Worm (Caenorhabditis elegans) whole organism, L2 larva: ENCODE results near the gene F25E2.2.

Experiments
- C34F6.9 ChIP-seq: fragments of 150-350 bp; optimal IDR thresholded peaks from 2 replicates; lab custom pipeline; 2014; ENCODE audit warnings: missing biosample characterization, missing genetic modification characterization
- R02D3.7 ChIP-seq: fragments of 150-350 bp; optimal IDR thresholded peaks from 2 replicates; lab custom pipeline; 2014; ENCODE audit warnings: missing biosample characterization, missing genetic modification characterization
- ZK546.5 ChIP-seq: sonication (generic microtip); optimal IDR thresholded peaks from 2 replicates; lab custom pipeline; 2017; ENCODE audit warnings: missing biosample characterization, missing genetic modification characterization
- ama-1 ChIP-seq: fragments of 150-350 bp; optimal IDR thresholded peaks from 2 replicates; lab custom pipeline; 2018; ENCODE audit warnings: inconsistent platforms
- blmp-1 ChIP-seq: sonication (generic microtip); optimal IDR thresholded peaks from 2 replicates; lab custom pipeline; 2017; ENCODE audit warnings: missing genetic modification characterization, mild to moderate bottlenecking, missing compliant biosample characterization, antibody characterized with exemption, moderate library complexity; ENCODE audit not compliant: insufficient read depth
- ceh-16 ChIP-seq: fragments of 150-350 bp; optimal IDR thresholded peaks from 2 replicates; lab custom pipeline; 2014; ENCODE audit warnings: missing biosample characterization, missing genetic modification characterization
- ceh-82 ChIP-seq: fragments of 150-350 bp; optimal IDR thresholded peaks from 2 replicates; lab custom pipeline; 2014; ENCODE audit warnings: missing biosample characterization, missing genetic modification characterization
- crh-2 ChIP-seq: sonication (generic microtip); optimal IDR thresholded peaks from 2 replicates; lab custom pipeline; 2017; ENCODE audit warnings: missing biosample characterization, missing genetic modification characterization
- dmd-4 ChIP-seq: sonication (generic microtip); optimal IDR thresholded peaks from 2 replicates; lab custom pipeline; 2017; ENCODE audit warnings: missing biosample characterization, missing genetic modification characterization
- elt-1 ChIP-seq: fragments of 150-350 bp; optimal IDR thresholded peaks from 2 replicates; lab custom pipeline; 2014; ENCODE audit warnings: missing biosample characterization, missing genetic modification characterization
- elt-3 ChIP-seq: sonication (generic microtip); optimal IDR thresholded peaks from 2 replicates; lab custom pipeline; 2017; ENCODE audit warnings: missing biosample characterization, missing genetic modification characterization
- gmeb-1 ChIP-seq: fragments of 150-350 bp; optimal IDR thresholded peaks from 2 replicates; lab custom pipeline; 2014; ENCODE audit warnings: missing biosample characterization, missing genetic modification characterization
- lin-11 ChIP-seq: fragments of 150-350 bp; sonication (generic microtip); optimal IDR thresholded peaks from 2 replicates; lab custom pipeline; 2014; ENCODE audit warnings: missing biosample characterization, missing genetic modification characterization, inconsistent platforms, mixed read lengths
- lin-13 ChIP-seq: fragments of 150-350 bp; optimal IDR thresholded peaks from 2 replicates; lab custom pipeline; 2014; ENCODE audit warnings: missing biosample characterization, missing genetic modification reagents, missing genetic modification characterization
- lin-39 ChIP-seq: fragments of 150-350 bp; optimal IDR thresholded peaks from 2 replicates; lab custom pipeline; 2014; ENCODE audit warnings: missing biosample characterization, missing genetic modification reagents, missing genetic modification characterization
- lsy-2 ChIP-seq, 2 experiments: fragments of 150-350 bp in 1 of 2; sonication (generic microtip) in 1 of 2; optimal IDR thresholded peaks; 2 replicates each; lab custom pipeline; 2014 to 2017; ENCODE audit warnings: missing biosample characterization in 2 of 2, missing genetic modification characterization in 2 of 2
- mab-5 ChIP-seq: fragments of 150-350 bp; optimal IDR thresholded peaks from 2 replicates; lab custom pipeline; 2014; ENCODE audit warnings: missing biosample characterization, missing genetic modification characterization
- mbf-1 ChIP-seq: sonication (generic microtip); optimal IDR thresholded peaks from 2 replicates; lab custom pipeline; 2017; ENCODE audit warnings: missing biosample characterization, missing genetic modification characterization
- mdl-1 ChIP-seq, 2 experiments: fragments of 150-350 bp in 1 of 2; sonication (generic microtip) in 1 of 2; optimal IDR thresholded peaks; 2 replicates each; lab custom pipeline; 2017; ENCODE audit warnings: missing biosample characterization in 2 of 2, missing genetic modification characterization in 2 of 2
- nhr-10 ChIP-seq: sonication (generic microtip); optimal IDR thresholded peaks from 2 replicates; lab custom pipeline; 2017; ENCODE audit warnings: missing biosample characterization, missing genetic modification characterization
- nhr-11 ChIP-seq: fragments of 150-350 bp; optimal IDR thresholded peaks from 2 replicates; lab custom pipeline; 2014; ENCODE audit warnings: missing biosample characterization, missing genetic modification characterization
- nhr-12 ChIP-seq: fragments of 150-350 bp; optimal IDR thresholded peaks from 2 replicates; lab custom pipeline; 2014; ENCODE audit warnings: missing biosample characterization, missing genetic modification characterization
- nhr-129 ChIP-seq: fragments of 150-350 bp; optimal IDR thresholded peaks from 2 replicates; lab custom pipeline; 2014; ENCODE audit warnings: missing biosample characterization, missing genetic modification characterization
- nhr-21 ChIP-seq: fragments of 150-350 bp; optimal IDR thresholded peaks from 2 replicates; lab custom pipeline; 2014; ENCODE audit warnings: missing biosample characterization, missing genetic modification characterization
- nhr-23 ChIP-seq: fragments of 150-350 bp; optimal IDR thresholded peaks from 2 replicates; lab custom pipeline; 2014; ENCODE audit warnings: missing biosample characterization, missing genetic modification reagents, missing genetic modification characterization
- nhr-237 ChIP-seq: fragments of 150-350 bp; optimal IDR thresholded peaks from 2 replicates; lab custom pipeline; 2014; ENCODE audit warnings: missing biosample characterization, missing genetic modification characterization
- nhr-6 ChIP-seq: fragments of 150-350 bp; optimal IDR thresholded peaks from 2 replicates; lab custom pipeline; 2014; ENCODE audit warnings: missing biosample characterization, missing genetic modification characterization
- nhr-77 ChIP-seq: fragments of 150-350 bp; optimal IDR thresholded peaks from 2 replicates; lab custom pipeline; 2014; ENCODE audit warnings: missing biosample characterization, missing genetic modification characterization
- peb-1 ChIP-seq: fragments of 150-350 bp; optimal IDR thresholded peaks from 2 replicates; lab custom pipeline; 2014; ENCODE audit warnings: missing biosample characterization, missing genetic modification characterization
- skn-1 ChIP-seq: sonication (generic microtip); optimal IDR thresholded peaks from 2 replicates; lab custom pipeline; 2017; ENCODE audit warnings: missing biosample characterization, missing genetic modification characterization
- sma-3 ChIP-seq: sonication (generic microtip); optimal IDR thresholded peaks from 2 replicates; lab custom pipeline; 2016; ENCODE audit warnings: missing genetic modification reagents, missing genetic modification characterization, missing compliant biosample characterization
- sma-9 ChIP-seq, 2 experiments: fragments of 150-350 bp in 1 of 2; sonication (generic microtip) in 1 of 2; optimal IDR thresholded peaks; 2 replicates each; lab custom pipeline; 2014 to 2016; ENCODE audit warnings: missing genetic modification characterization in 2 of 2, mild to moderate bottlenecking in 1 of 2, missing biosample characterization in 1 of 2, missing compliant biosample characterization in 1 of 2, missing genetic modification reagents in 1 of 2, moderate library complexity in 1 of 2
- unc-39 ChIP-seq: fragments of 150-350 bp; optimal IDR thresholded peaks from 2 replicates; lab custom pipeline; 2014; ENCODE audit warnings: missing biosample characterization, missing genetic modification characterization
- unc-55 ChIP-seq: fragments of 150-350 bp; sonication (generic microtip); optimal IDR thresholded peaks from 3 replicates; lab custom pipeline; 2014; ENCODE audit warnings: missing biosample characterization, missing genetic modification reagents, missing genetic modification characterization
- unc-62 ChIP-seq: fragments of 150-350 bp; optimal IDR thresholded peaks from 2 replicates; lab custom pipeline; 2014; ENCODE audit warnings: missing biosample characterization, missing genetic modification reagents, missing genetic modification characterization
- zag-1 ChIP-seq: fragments of 150-350 bp; optimal IDR thresholded peaks from 2 replicates; lab custom pipeline; 2014; ENCODE audit warnings: missing biosample characterization, missing genetic modification characterization
- ztf-1 ChIP-seq: fragments of 200-800 bp; sonication (Bioruptor generic); conservative IDR thresholded peaks from 2 replicates; pipeline ENCODE4 v1.3.6; 2022; ENCODE audit warnings: missing genetic modification characterization, missing compliant biosample characterization
- ztf-11 ChIP-seq: sonication (generic microtip); optimal IDR thresholded peaks from 2 replicates; lab custom pipeline; 2017; ENCODE audit warnings: missing biosample characterization, missing genetic modification characterization
- ztf-4 ChIP-seq: fragments of 150-350 bp; optimal IDR thresholded peaks from 2 replicates; lab custom pipeline; 2014; ENCODE audit warnings: missing biosample characterization, missing genetic modification characterization

Gene F25E2.2

DNA sequence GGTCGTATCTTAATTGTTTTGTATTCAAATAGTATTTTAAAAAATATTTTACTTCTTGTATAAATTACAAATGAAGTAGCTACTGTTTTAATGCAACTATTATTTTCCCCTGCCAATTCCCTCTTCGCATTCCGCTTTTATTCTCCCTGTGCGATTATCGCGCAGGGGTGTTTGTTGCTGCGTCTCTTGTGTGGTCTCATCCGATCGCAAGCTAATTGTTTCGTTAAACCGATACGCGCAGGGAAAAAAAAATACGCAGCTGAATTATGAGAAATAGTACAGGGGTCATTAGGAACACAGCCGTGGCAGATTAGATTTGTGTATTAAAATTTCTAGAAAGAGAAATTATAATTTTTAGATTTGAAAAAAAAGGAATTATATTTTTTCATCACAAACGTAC, 4.1 kb downstream of the F25E2.2 start (continued):
- TF ChIP-seq lin-39: peak; percentile 89
- TF ChIP-seq nhr-12 (tag; lab: Kevin White, UChicago): peak; percentile 63

- TF ChIP-seq lsy-2 (tag; optimal IDR thresholded peaks at IDR 0.05; lab: Kevin White, UChicago) (no peak), C34F6.9 (tag; lab: Kevin White, UChicago) (no peak), nhr-10 (no peak), nhr-23 (tag; lab: Kevin White, UChicago) (no peak), ceh-82 (tag; lab: Kevin White, UChicago) (no peak), nhr-11 (no peak), ama-1 (lab: Kevin White, UChicago) (no peak)
Observed at ce11 chrX:802478-802877, 8.1 kb downstream of the F25E2.2 start, which contains the start of gene gtr-1. TSS of gene gtr-1 (plus strand) at chrX:802778.

DNA sequence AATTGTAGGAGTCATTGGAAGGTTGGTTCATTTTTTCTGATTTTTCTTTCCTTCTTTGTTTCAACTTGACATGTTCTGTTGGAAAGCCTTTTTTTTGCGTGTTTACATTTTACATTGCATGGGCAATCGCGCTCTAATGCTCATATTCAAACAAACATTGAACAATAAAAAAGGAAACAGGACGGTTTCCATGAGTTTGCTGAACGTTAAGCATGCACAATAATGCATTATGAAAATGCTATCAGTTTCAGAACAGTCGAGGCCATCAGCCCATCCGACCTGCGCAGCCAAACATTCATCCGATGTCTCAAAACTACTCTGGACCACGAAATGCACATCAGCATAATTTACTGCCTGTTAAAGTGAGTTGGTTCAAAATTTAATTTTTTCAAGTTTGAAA, 20.0 kb downstream of the F25E2.2 start:
- TF ChIP-seq mdl-1 (tag; optimal IDR thresholded peaks at IDR 0.05; lab: Kevin White, UChicago) (no peak), mbf-1 (tag; lab: Kevin White, UChicago) (no peak), nhr-10 (no peak), ama-1 (lab: Kevin White, UChicago) (no peak), gmeb-1 (no peak), C34F6.9 (tag; lab: Kevin White, UChicago) (no peak), nhr-237 (tag; lab: Kevin White, UChicago) (no peak), mab-5 (tag; lab: Kevin White, UChicago) (no peak), nhr-23 (tag; lab: Kevin White, UChicago) (no peak), ztf-1 (GFP tag; lab: Robert Waterston, UW) (no peak), ZK546.5 (no peak), ceh-82 (tag; lab: Kevin White, UChicago) (no peak), unc-55 (GFP tag; lab: Kevin White, UChicago) (no peak), skn-1 (tag; lab: Kevin White, UChicago) (no peak), lsy-2 (tag; optimal IDR thresholded peaks at IDR 0.05; lab: Kevin White, UChicago) (no peak), nhr-12 (tag; lab: Kevin White, UChicago) (no peak), nhr-21 (tag; lab: Kevin White, UChicago) (no peak), ceh-16 (no peak), dmd-4 (tag; lab: Kevin White, UChicago) (no peak)

DNA sequence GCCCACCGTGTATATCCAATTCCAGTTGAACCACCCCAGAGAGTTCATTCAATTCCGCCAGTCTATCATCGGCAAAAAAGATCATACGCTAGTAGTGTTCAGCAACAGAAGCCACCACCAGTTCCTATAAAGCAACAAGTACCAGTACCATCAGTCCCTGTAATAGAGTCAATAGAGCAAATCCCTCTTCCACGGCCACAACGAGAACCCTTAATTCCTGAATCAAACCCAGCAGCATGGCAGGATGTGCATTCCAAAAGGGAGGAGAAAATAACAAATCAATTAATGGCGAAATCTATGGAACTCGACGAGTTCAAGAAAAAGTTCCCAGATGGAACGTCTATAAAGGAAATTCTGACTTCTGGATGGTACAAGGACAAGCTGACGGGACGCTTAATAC, 20.7 kb downstream of the F25E2.2 start:
- no peak for TF ChIP-seq lin-11 (tag; lab: Kevin White, UChicago)
- TF ChIP-seq lin-13 (GFP tag; lab: Kevin White, UChicago): no peak
- TF ChIP-seq nhr-77 (tag; lab: Kevin White, UChicago): no peak
- TF ChIP-seq elt-1 (tag; lab: Kevin White, UChicago): no peak

DNA sequence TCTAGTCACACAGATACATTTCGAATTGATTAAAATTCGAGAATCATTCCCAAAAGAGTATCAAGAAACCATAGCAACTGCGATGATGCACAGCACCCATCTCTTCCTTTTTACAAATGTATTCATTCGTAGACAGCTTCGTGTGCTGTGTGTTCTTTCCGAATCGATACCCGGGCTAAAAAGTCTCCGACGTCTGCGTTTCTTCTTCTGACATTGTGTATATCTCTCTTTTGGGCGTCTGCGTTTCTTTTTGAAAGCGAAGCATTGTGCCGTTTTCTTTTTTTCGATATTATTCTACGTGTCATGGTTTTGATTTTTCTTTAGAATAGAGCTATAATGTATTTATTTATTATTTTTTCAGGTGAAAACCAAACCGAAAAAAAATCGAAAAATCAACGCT, 22.6 kb downstream of the F25E2.2 start, which contains the start of gene attf-5:
Gene attf-5, plus strand, starts transcription at position 362 of the 400 bp plus-strand sequence.
- TF ChIP-seq sma-3 (GFP tag; lab: Kevin White, UChicago) (no peak), unc-55 (GFP tag; lab: Kevin White, UChicago) (peak; percentile 57), R02D3.7 (no peak), skn-1 (tag; lab: Kevin White, UChicago) (no peak), lsy-2 (tag; optimal IDR thresholded peaks at IDR 0.05; lab: Kevin White, UChicago) (no peak), zag-1 (no peak), peb-1 (tag; lab: Kevin White, UChicago) (no peak), sma-9 (GFP tag; optimal IDR thresholded peaks at IDR 0.05; lab: Kevin White, UChicago) (no peak), sma-9 (tag; optimal IDR thresholded peaks at IDR 0.05; lab: Kevin White, UChicago) (no peak), mab-5 (tag; lab: Kevin White, UChicago) (no peak), lin-11 (tag; lab: Kevin White, UChicago) (no peak), nhr-6 (tag; lab: Kevin White, UChicago) (no peak), nhr-129 (tag; lab: Kevin White, UChicago) (peak; percentile 1), gmeb-1 (no peak), nhr-12 (tag; lab: Kevin White, UChicago) (no peak), unc-39 (tag; lab: Kevin White, UChicago) (no peak), ztf-1 (GFP tag; lab: Robert Waterston, UW) (no peak), nhr-21 (tag; lab: Kevin White, UChicago) (no peak), lin-13 (GFP tag; lab: Kevin White, UChicago) (no peak), unc-62 (no peak), ZK546.5 (no peak), elt-3 (tag; lab: Kevin White, UChicago) (no peak), ztf-11 (no peak), nhr-23 (tag; lab: Kevin White, UChicago) (no peak), ama-1 (lab: Kevin White, UChicago) (no peak), blmp-1 (no peak), mbf-1 (tag; lab: Kevin White, UChicago) (no peak), crh-2 (tag; lab: Kevin White, UChicago) (peak; percentile 47), ztf-4 (tag; lab: Kevin White, UChicago) (no peak), C34F6.9 (tag; lab: Kevin White, UChicago) (peak; percentile 53), elt-1 (tag; lab: Kevin White, UChicago) (no peak)
- TF ChIP-seq, all 48 proteins: peak for 4
